Fruit fly (Drosophila melanogaster) whole organism, embryonic: ENCODE data around the gene ohgt.

Experiments used
- Awh ChIP-seq: fragments of 200-800 bp; sonication (Bioruptor generic); IDR thresholded peaks from 2 replicates; pipeline ENCODE4, ENCODE4 v1.3.6; 2022; ENCODE audit warnings: missing biosample characterization, missing genetic modification characterization
- CG12236 ChIP-seq: fragments of 200-800 bp; sonication (Bioruptor generic); optimal IDR thresholded peaks from 2 replicates; lab custom pipeline; 2016; ENCODE audit warnings: missing biosample characterization, missing genetic modification characterization
- CG1233 ChIP-seq: fragments of 200-800 bp; sonication (Bioruptor generic); optimal IDR thresholded peaks from 4 replicates; lab custom pipeline; 2018; ENCODE audit warnings: missing biosample characterization, mild to moderate bottlenecking, missing genetic modification characterization
- CG12659 ChIP-seq: fragments of 200-800 bp; sonication (Bioruptor generic); optimal IDR thresholded peaks from 3 replicates; lab custom pipeline; 2017; ENCODE audit warnings: mild to moderate bottlenecking, missing biosample characterization, missing genetic modification reagents, missing genetic modification characterization
- CG13287 ChIP-seq: fragments of 200-800 bp; sonication (Bioruptor generic); IDR thresholded peaks from 2 replicates; pipeline ENCODE4 v1.3.6; 2022; ENCODE audit warnings: missing biosample characterization, missing genetic modification characterization; ENCODE audit not compliant: partially characterized antibody
- CG15011 ChIP-seq: fragments of 200-800 bp; sonication (Bioruptor generic); optimal IDR thresholded peaks from 3 replicates; lab custom pipeline; 2018; ENCODE audit warnings: missing biosample characterization, mild to moderate bottlenecking, missing genetic modification characterization
- CG15073 ChIP-seq: fragments of 200-800 bp; sonication (Bioruptor generic); optimal IDR thresholded peaks from 2 replicates; lab custom pipeline; 2016; ENCODE audit warnings: missing biosample characterization, missing genetic modification characterization
- CG16813 ChIP-seq: fragments of 200-800 bp; sonication (Bioruptor generic); IDR thresholded peaks from 3 replicates; pipeline ENCODE4 v1.3.6; 2022; ENCODE audit warnings: missing biosample characterization, missing genetic modification characterization; ENCODE audit not compliant: partially characterized antibody
- CG17612 ChIP-seq: fragments of 200-800 bp; sonication (Bioruptor generic); IDR thresholded peaks from 2 replicates; pipeline ENCODE4 v1.3.6; 2022; ENCODE audit warnings: missing biosample characterization, missing genetic modification characterization
- CG17912 ChIP-seq: fragments of 200-800 bp; sonication (Bioruptor generic); optimal IDR thresholded peaks from 2 replicates; lab custom pipeline; 2018; ENCODE audit warnings: missing biosample characterization, mild to moderate bottlenecking, missing genetic modification characterization
- CG18476 ChIP-seq: fragments of 200-800 bp; sonication (Bioruptor generic); optimal IDR thresholded peaks from 2 replicates; lab custom pipeline; 2016; ENCODE audit warnings: missing biosample characterization, mild to moderate bottlenecking, missing genetic modification characterization
- CG18619 ChIP-seq: fragments of 200-800 bp; sonication (Bioruptor generic); optimal IDR thresholded peaks from 3 replicates; lab custom pipeline; 2017; ENCODE audit warnings: missing biosample characterization, mild to moderate bottlenecking, missing genetic modification characterization
- CG2889 ChIP-seq: fragments of 200-800 bp; sonication (Bioruptor generic); IDR thresholded peaks from 3 replicates; pipeline ENCODE4 v1.3.6; 2022; ENCODE audit warnings: missing biosample characterization, missing genetic modification characterization
- CG3163 ChIP-seq: fragments of 200-800 bp; sonication (Bioruptor generic); optimal IDR thresholded peaks from 3 replicates; lab custom pipeline; 2016; ENCODE audit warnings: missing biosample characterization, missing genetic modification characterization
- CG4282 ChIP-seq: fragments of 200-800 bp; sonication (Bioruptor generic); optimal IDR thresholded peaks from 2 replicates; lab custom pipeline; 2016; ENCODE audit warnings: missing biosample characterization, missing genetic modification characterization
- CG4404 ChIP-seq: fragments of 200-800 bp; sonication (Bioruptor generic); IDR thresholded peaks from 2 replicates; pipeline ENCODE4 v1.3.6; 2022; ENCODE audit warnings: missing biosample characterization, missing genetic modification characterization
- CG7745 ChIP-seq: fragments of 200-800 bp; sonication (Bioruptor generic); optimal IDR thresholded peaks from 2 replicates; lab custom pipeline; 2018; ENCODE audit warnings: missing biosample characterization, mild to moderate bottlenecking, missing genetic modification characterization, moderate library complexity
- Deaf1 ChIP-seq: fragments of 200-800 bp; optimal IDR thresholded peaks from 3 replicates; lab custom pipeline; 2019; ENCODE audit warnings: missing biosample characterization, mild to moderate bottlenecking, missing genetic modification characterization, moderate library complexity
- Dfd ChIP-seq, 2 experiments: fragments of >200 bp; optimal IDR thresholded peaks; 2 replicates each; lab custom pipeline; 2017; ENCODE audit warnings: missing biosample characterization in 2 of 2, missing genetic modification characterization in 2 of 2
- Doc3 ChIP-seq: fragments of 200-800 bp; sonication (Bioruptor generic); IDR thresholded peaks from 3 replicates; pipeline ENCODE4 v1.3.6; 2022; ENCODE audit warnings: missing biosample characterization, missing genetic modification characterization; ENCODE audit not compliant: partially characterized antibody
- Fer1 ChIP-seq: fragments of 200-800 bp; sonication (Bioruptor generic); optimal IDR thresholded peaks from 2 replicates; lab custom pipeline; 2017; ENCODE audit warnings: missing biosample characterization, mild to moderate bottlenecking, missing genetic modification characterization
- Hand ChIP-seq: fragments of 200-800 bp; sonication (Bioruptor generic); optimal IDR thresholded peaks from 2 replicates; lab custom pipeline; 2017; ENCODE audit warnings: mild to moderate bottlenecking, missing biosample characterization, missing genetic modification reagents, missing genetic modification characterization
- Hmx ChIP-seq: fragments of 200-800 bp; sonication (Bioruptor generic); optimal IDR thresholded peaks from 2 replicates; lab custom pipeline; 2016; ENCODE audit warnings: missing biosample characterization, missing genetic modification characterization
- NC2β ChIP-seq: fragments of 200-800 bp; sonication (Bioruptor generic); optimal IDR thresholded peaks from 2 replicates; lab custom pipeline; 2016; ENCODE audit warnings: missing biosample characterization, missing genetic modification characterization
- YL-1 ChIP-seq: fragments of 200-800 bp; sonication (Bioruptor generic); optimal IDR thresholded peaks from 3 replicates; lab custom pipeline; 2017; ENCODE audit warnings: missing biosample characterization, mild to moderate bottlenecking, missing genetic modification characterization
- bcd ChIP-seq: fragments of 200-800 bp; sonication (Bioruptor generic); optimal IDR thresholded peaks from 2 replicates; lab custom pipeline; 2017; ENCODE audit warnings: missing biosample characterization, mild to moderate bottlenecking, missing genetic modification characterization
- bigmax ChIP-seq: fragments of 200-800 bp; sonication (Bioruptor generic); optimal IDR thresholded peaks from 2 replicates; lab custom pipeline; 2018; ENCODE audit warnings: missing biosample characterization, mild to moderate bottlenecking, missing genetic modification characterization
- bsh ChIP-seq, 2 experiments: fragments of 200-800 bp; sonication (Bioruptor generic); optimal IDR thresholded peaks; 2 replicates each; lab custom pipeline; 2017 to 2018; ENCODE audit warnings: mild to moderate bottlenecking in 2 of 2, missing biosample characterization in 2 of 2, missing genetic modification characterization in 2 of 2, moderate library complexity in 1 of 2
- crc ChIP-seq: fragments of 200-800 bp; sonication (Bioruptor generic); optimal IDR thresholded peaks from 2 replicates; lab custom pipeline; 2016; ENCODE audit warnings: missing biosample characterization, missing genetic modification characterization
- dimm ChIP-seq: fragments of 200-800 bp; sonication (Bioruptor generic); IDR thresholded peaks from 2 replicates; pipeline ENCODE4 v1.3.6; 2022; ENCODE audit warnings: missing biosample characterization, missing genetic modification characterization
- disco-r ChIP-seq: fragments of 200-800 bp; sonication (Bioruptor generic); optimal IDR thresholded peaks from 2 replicates; lab custom pipeline; 2016; ENCODE audit warnings: missing biosample characterization, missing genetic modification characterization
- en ChIP-seq: fragments of 200-800 bp; sonication (Bioruptor generic); optimal IDR thresholded peaks from 2 replicates; lab custom pipeline; 2016; ENCODE audit warnings: missing biosample characterization, missing genetic modification characterization
- eve ChIP-seq, 2 experiments: fragments of >200 bp; optimal IDR thresholded peaks; 2 replicates each; lab custom pipeline; 2017; ENCODE audit warnings: missing biosample characterization in 2 of 2, missing genetic modification characterization in 2 of 2
- gcm2 ChIP-seq: fragments of 200-800 bp; sonication (Bioruptor generic); optimal IDR thresholded peaks from 2 replicates; lab custom pipeline; 2016; ENCODE audit warnings: missing biosample characterization, missing genetic modification characterization
- gro ChIP-seq: fragments of 200-800 bp; sonication (Bioruptor generic); optimal IDR thresholded peaks from 2 replicates; lab custom pipeline; 2016; ENCODE audit warnings: missing biosample characterization, missing genetic modification characterization
- hb ChIP-seq: fragments of 200-800 bp; sonication (Bioruptor generic); IDR thresholded peaks from 3 replicates; pipeline ENCODE4 v1.3.6; 2022; ENCODE audit warnings: missing biosample characterization, missing genetic modification characterization; ENCODE audit not compliant: partially characterized antibody
- klu ChIP-seq: fragments of 200-800 bp; sonication (Bioruptor generic); IDR thresholded peaks from 2 replicates; pipeline ENCODE4 v1.3.6; 2022; ENCODE audit warnings: missing biosample characterization, missing genetic modification characterization
- kni ChIP-seq: fragments of 200-800 bp; sonication (Bioruptor generic); optimal IDR thresholded peaks from 3 replicates; lab custom pipeline; 2017; ENCODE audit warnings: mild to moderate bottlenecking, missing biosample characterization, missing genetic modification reagents, missing genetic modification characterization
- lab ChIP-seq: fragments of 200-800 bp; sonication (Bioruptor generic); optimal IDR thresholded peaks from 3 replicates; lab custom pipeline; 2017; ENCODE audit warnings: missing biosample characterization, missing genetic modification characterization, mild to moderate bottlenecking, moderate library complexity, missing genetic modification reagents
- maf-S ChIP-seq: fragments of 200-800 bp; sonication (Bioruptor generic); optimal IDR thresholded peaks from 2 replicates; lab custom pipeline; 2016; ENCODE audit warnings: missing biosample characterization, missing genetic modification characterization
- mld ChIP-seq: fragments of 200-800 bp; sonication (Bioruptor generic); IDR thresholded peaks from 3 replicates; pipeline ENCODE4 v1.3.6; 2022; ENCODE audit warnings: missing biosample characterization, missing genetic modification characterization; ENCODE audit not compliant: partially characterized antibody
- org-1 ChIP-seq: fragments of 200-800 bp; sonication (Bioruptor generic); optimal IDR thresholded peaks from 2 replicates; lab custom pipeline; 2017; ENCODE audit warnings: missing biosample characterization, missing genetic modification characterization
- psq ChIP-seq: fragments of 200-800 bp; sonication (Bioruptor generic); optimal IDR thresholded peaks from 2 replicates; lab custom pipeline; 2017; ENCODE audit warnings: missing biosample characterization, missing genetic modification characterization
- sens-2 ChIP-seq: fragments of 200-800 bp; sonication (Bioruptor generic); IDR thresholded peaks from 2 replicates; pipeline ENCODE4 v1.3.6; 2022; ENCODE audit warnings: missing biosample characterization, missing genetic modification characterization
- stwl ChIP-seq: fragments of 200-800 bp; sonication (Bioruptor generic); optimal IDR thresholded peaks from 3 replicates; lab custom pipeline; 2018; ENCODE audit warnings: missing biosample characterization, mild to moderate bottlenecking, missing genetic modification characterization, moderate library complexity
- toy ChIP-seq: fragments of 200-800 bp; sonication (Bioruptor generic); IDR thresholded peaks from 2 replicates; pipeline ENCODE4 v1.3.6; 2022; ENCODE audit warnings: missing biosample characterization, missing genetic modification characterization
- tx ChIP-seq: fragments of 200-800 bp; sonication (Bioruptor generic); optimal IDR thresholded peaks from 2 replicates; lab custom pipeline; 2016; ENCODE audit warnings: missing biosample characterization, missing genetic modification characterization
- vvl ChIP-seq: fragments of 200-800 bp; sonication (Bioruptor generic); IDR thresholded peaks from 2 replicates; pipeline ENCODE4 v1.3.6; 2022; ENCODE audit warnings: missing biosample characterization, missing genetic modification characterization
- wek ChIP-seq: fragments of 200-800 bp; sonication (Bioruptor generic); optimal IDR thresholded peaks from 3 replicates; lab custom pipeline; 2018; ENCODE audit warnings: missing biosample characterization, mild to moderate bottlenecking, missing genetic modification characterization, moderate library complexity

ohgt gene

dm6 chr3R:10042664-10043372 lies 6.2 kb upstream of the ohgt start, which contains the start of the genes Mical and CG3909 (continued):
- TF ChIP-seq YL-1 (GFP tag; lab: Kevin White, UChicago) (peak; percentile 53), tx (GFP tag; lab: Kevin White, UChicago) (peak; percentile 43), gcm2 (peak; percentile 13), crc (GFP tag; lab: Kevin White, UChicago) (no peak), bigmax (GFP tag; lab: Kevin White, UChicago) (no peak), CG4282 (GFP tag; lab: Kevin White, UChicago) (peak; percentile 50), Hmx (GFP tag; lab: Kevin White, UChicago) (no peak), CG12659 (GFP tag; lab: Kevin White, UChicago) (peak; percentile 93), gro (no peak), org-1 (GFP tag; lab: Kevin White, UChicago) (peak; percentile 16), CG1233 (GFP tag; lab: Kevin White, UChicago) (peak; percentile 76), en (GFP tag; lab: Kevin White, UChicago) (peak; percentile 23), dimm (GFP tag; lab: Robert Waterston, UW) (peak; percentile 77), CG15073 (GFP tag; lab: Kevin White, UChicago) (no peak), psq (GFP tag; lab: Kevin White, UChicago) (peak; percentile 69), hb (GFP tag; lab: Robert Waterston, UW) (peak; percentile 56; the same call in 1 of the 3 replicates), CG16813 (GFP tag; lab: Robert Waterston, UW) (0 out of 3 replicates have a peak, but pooled peaks have one; percentile 44), Awh (GFP tag; lab: Robert Waterston, UW) (peak; percentile 81), stwl (peak; percentile 61), vvl (GFP tag; lab: Robert Waterston, UW) (peak; percentile 97), NC2β (GFP tag; lab: Kevin White, UChicago) (peak; percentile 12), Deaf1 (tag; lab: Kevin White, UChicago) (peak; percentile 84), sens-2 (GFP tag; lab: Robert Waterston, UW) (peak; percentile 48), bsh (GFP tag; optimal IDR thresholded peaks at IDR 0.05; lab: Kevin White, UChicago) (peak in 1 of 2 experiments; percentile 83), CG2889 (GFP tag; lab: Robert Waterston, UW) (peak; percentile 90), Hand (GFP tag; lab: Kevin White, UChicago) (peak; percentile 60), CG13287 (GFP tag; lab: Robert Waterston, UW) (peak; percentile 68), klu (GFP tag; lab: Robert Waterston, UW) (peak; percentile 81), wek (GFP tag; lab: Kevin White, UChicago) (no peak), maf-S (GFP tag; lab: Kevin White, UChicago) (peak; percentile 47), CG18619 (GFP tag; lab: Kevin White, UChicago) (peak; percentile 78), Fer1 (peak; percentile 79), lab (GFP tag; lab: Kevin White, UChicago) (peak; percentile 84), CG15011 (peak; percentile 14), disco-r (no peak), kni (GFP tag; lab: Kevin White, UChicago) (no peak), CG18476 (GFP tag; lab: Kevin White, UChicago) (peak; percentile 45), CG12236 (GFP tag; lab: Kevin White, UChicago) (no peak), CG7745 (no peak), CG3163 (GFP tag; lab: Kevin White, UChicago) (no peak), eve (GFP tag; optimal IDR thresholded peaks at IDR 0.05; lab: Kevin White, UChicago) (no peak), CG17612 (peak; percentile 79), mld (GFP tag; lab: Robert Waterston, UW) (no peak), toy (GFP tag; lab: Robert Waterston, UW) (peak; percentile 77; the same call in 1 of the 2 replicates), bcd (GFP tag; lab: Kevin White, UChicago) (peak; percentile 74), CG4404 (GFP tag; lab: Robert Waterston, UW) (peak; percentile 52; the same call in 1 of the 2 replicates), Doc3 (GFP tag; lab: Robert Waterston, UW) (no peak), Dfd (GFP tag; optimal IDR thresholded peaks at IDR 0.05; lab: Kevin White, UChicago) (no peak), CG17912 (GFP tag; lab: Kevin White, UChicago) (no peak)
